Fruit fly (Drosophila melanogaster): Measurements from ENCODE around the gene Rsod.
A peak's percentile ranks its signal among the peaks of the same experiment; 100 is the strongest.

Gene Rsod

DNA sequence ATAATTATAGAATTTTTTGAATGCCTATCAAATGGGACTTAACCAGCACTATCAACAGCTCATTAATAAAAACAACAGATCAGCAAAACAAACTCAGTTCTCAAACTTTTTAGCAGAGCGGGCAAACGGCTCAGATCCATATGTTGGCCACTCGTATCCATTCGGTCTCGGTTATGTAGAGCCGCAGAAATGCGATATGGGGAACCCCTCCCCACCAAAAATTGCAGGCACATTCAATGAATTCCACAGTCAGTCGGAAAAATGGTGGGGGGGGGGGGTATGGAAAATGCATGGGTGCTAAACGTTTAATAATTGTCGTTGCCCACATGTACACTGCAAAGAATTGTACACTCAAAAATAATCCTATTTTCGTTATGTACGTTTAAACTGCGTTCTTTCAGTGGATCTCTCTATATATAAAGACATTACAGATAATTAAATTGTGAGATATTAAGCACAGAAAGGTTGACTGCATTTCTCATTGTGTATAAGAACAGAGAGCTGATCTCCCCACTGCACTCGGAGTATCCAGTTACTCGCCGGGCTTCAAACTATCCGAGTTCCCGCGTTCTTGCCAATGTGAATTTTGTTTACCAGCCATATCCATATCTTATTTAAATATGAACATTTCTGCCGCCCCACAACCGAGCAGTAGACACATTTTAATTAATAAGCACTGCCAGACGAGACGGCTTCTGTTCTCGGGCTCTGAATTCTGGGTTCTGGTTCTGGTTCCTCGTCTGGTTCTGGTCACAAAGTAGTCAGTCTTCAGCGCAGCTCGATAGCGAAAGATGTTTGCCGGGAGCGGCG lies 19.5 kb downstream of the Rsod start, which contains the start of gene CG15529:
Gene CG15529, plus strand, starts transcription at position 760 of the 810 bp plus-strand sequence.
- TF ChIP-seq psq (optimal IDR thresholded peaks at IDR 0.05) (no peak), EcR (GFP tag; optimal IDR thresholded peaks at IDR 0.05) (no peak), pan (optimal IDR thresholded peaks at IDR 0.05) (no peak), CG8478 (optimal IDR thresholded peaks at IDR 0.05) (no peak), Dll (optimal IDR thresholded peaks at IDR 0.05) (no peak), usp (GFP tag; optimal IDR thresholded peaks at IDR 0.05) (no peak)

DNA sequence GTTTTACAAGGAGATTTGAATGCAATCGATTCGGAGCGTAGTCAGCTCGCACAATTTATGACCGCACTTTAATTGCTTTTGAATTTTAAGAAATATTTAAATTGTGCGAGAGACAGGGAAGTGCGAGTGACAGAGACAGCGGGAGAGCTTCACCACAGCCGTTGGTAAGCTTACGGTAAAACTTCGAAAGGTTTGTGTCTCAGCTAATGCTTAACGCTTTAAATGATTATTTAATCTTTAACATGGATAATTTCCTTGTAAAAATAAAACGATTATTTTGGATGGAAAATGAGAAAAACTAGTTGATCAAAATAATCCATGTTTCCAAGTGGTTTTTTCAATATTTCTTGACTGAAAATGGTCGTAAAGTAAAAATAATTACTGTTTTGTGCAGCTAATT lies 20.4 kb downstream of the Rsod start:
- TF ChIP-seq CG8478 (optimal IDR thresholded peaks at IDR 0.05) (no peak), psq (optimal IDR thresholded peaks at IDR 0.05) (no peak)

DNA sequence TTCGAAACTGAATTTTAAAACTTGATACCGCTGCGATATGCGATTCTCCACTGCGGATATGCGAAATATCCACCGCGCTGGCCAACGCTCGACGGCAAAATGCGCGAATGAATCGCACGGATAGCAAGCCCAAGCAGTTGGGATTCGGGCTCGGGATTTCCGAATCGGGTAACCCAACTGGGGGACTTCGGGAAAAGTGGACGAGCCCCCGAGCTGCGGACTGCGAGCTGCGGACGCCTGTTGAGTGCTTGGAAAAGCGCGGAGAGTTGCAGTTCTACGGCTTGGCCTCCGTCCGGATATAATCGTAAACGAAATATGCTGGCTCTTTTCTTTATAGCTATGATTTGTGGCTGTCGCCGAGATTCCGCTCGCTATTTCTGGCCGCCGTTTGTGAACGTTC lies 21.5 kb downstream of the Rsod start, which contains the start of gene AdoR:
Gene AdoR, minus strand, starts transcription at position 101 of the 400 bp plus-strand sequence.
- no peak for TF ChIP-seq CG8478 (optimal IDR thresholded peaks at IDR 0.05)
- no peak for TF ChIP-seq pan (optimal IDR thresholded peaks at IDR 0.05)
- TF ChIP-seq psq (optimal IDR thresholded peaks at IDR 0.05) = no peak
- TF ChIP-seq usp (GFP tag; optimal IDR thresholded peaks at IDR 0.05) = no peak
- no peak for TF ChIP-seq EcR (GFP tag; optimal IDR thresholded peaks at IDR 0.05)
- TF ChIP-seq Dll (optimal IDR thresholded peaks at IDR 0.05) = no peak

DNA sequence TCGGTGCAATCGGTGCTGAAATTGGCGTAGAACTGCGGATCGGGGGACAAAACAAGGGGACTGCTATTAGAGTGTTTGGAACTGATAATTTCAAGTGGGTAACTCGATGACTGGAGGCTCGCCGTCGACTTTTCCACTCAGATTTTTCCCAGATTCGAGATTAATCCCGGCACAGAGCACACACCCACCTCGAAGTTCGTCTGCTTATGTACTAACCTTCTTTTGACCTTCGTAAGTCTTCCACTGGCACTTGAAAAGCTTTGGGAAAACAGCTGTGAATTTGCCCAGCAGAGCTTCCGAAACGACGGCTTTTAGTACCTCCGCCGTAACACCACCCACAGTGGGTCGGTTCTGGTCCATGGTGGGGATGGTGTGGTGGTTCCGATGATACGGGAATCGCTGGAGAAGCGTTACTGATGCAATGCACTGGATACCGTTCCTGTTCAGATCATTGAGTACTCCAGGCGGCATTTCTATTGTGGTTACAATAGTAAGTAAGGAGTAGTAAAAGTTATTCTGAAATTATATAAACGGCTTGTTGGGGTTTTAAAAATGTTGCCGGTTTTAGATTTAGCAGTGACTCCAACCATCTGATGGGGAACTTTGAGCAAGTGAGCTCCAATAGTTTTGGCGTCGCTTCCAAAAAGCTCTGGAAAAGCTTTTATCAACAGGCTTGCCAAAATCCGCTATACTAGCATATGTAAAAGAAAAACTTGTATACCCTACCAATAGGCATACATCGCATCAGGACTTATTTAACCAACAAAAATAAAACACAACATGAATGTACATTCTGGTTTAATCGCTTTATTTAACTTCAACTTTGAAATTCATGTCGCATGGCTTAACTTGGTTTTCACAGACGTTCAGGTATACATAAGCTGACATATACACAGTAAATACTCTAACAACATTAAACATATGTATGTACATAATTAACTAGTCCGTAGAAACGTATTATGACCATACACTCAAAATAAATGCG lies 36.7 kb downstream of the Rsod start, which contains the start of gene Tpi:
Gene Tpi, minus strand, starts transcription at position 537 of the 985 bp plus-strand sequence.
- TF ChIP-seq CG8478 (optimal IDR thresholded peaks at IDR 0.05) = peak; percentile 61
- TF ChIP-seq pan (optimal IDR thresholded peaks at IDR 0.05) = no peak
- TF ChIP-seq EcR (GFP tag; optimal IDR thresholded peaks at IDR 0.05) = no peak

DNA sequence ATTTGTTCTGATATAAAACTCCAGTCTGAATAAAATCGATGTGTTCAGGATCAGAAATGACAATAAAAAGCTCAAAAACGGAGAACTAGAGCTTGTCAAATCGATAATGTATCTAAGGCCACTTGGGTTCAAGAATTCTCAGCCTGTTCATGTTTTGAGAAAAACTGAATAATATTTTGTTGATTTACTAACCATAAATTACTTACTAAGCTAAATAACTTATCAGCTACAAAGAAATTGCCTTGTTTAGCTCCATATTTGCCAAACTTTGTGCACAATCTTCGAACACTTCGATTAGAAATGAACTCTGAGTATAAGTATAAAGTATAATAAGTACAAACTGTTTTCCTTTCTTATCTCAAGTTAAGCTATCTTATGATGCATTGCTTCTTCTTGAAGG lies 38.7 kb downstream of the Rsod start, which contains the start of gene CG31029:
Gene CG31029, minus strand, starts transcription at position 101 of the 400 bp plus-strand sequence.
- TF ChIP-seq CG8478 (optimal IDR thresholded peaks at IDR 0.05) = no peak
- TF ChIP-seq pan (optimal IDR thresholded peaks at IDR 0.05) = no peak
- TF ChIP-seq Dll (optimal IDR thresholded peaks at IDR 0.05) = no peak
- no peak for TF ChIP-seq psq (optimal IDR thresholded peaks at IDR 0.05)
- no peak for TF ChIP-seq usp (GFP tag; optimal IDR thresholded peaks at IDR 0.05)
- no peak for TF ChIP-seq EcR (GFP tag; optimal IDR thresholded peaks at IDR 0.05)

DNA sequence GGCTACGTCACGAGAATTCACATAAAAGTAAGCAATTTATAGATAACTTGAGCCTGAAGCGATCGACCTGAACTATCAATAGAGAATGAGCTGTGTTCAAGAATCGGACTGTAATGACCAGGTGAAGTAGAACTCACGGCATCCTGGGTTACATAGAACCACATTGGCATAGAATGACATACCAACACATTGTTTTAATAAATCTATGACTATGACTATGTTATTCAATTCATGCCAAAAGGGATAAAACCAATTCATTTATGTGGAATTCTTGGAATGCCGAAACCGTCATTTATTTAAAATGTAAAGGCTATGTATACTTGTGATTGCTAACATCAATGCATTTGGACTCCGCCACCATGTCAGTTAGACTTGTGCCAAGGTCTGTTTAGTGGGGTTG lies 42.0 kb downstream of the Rsod start, which contains the start of gene Ppi1:
Gene Ppi1, minus strand, starts transcription at position 101 of the 400 bp plus-strand sequence.
- TF ChIP-seq EcR (GFP tag; optimal IDR thresholded peaks at IDR 0.05) = no peak
- TF ChIP-seq CG8478 (optimal IDR thresholded peaks at IDR 0.05) = no peak
- no peak for TF ChIP-seq psq (optimal IDR thresholded peaks at IDR 0.05)
- no peak for TF ChIP-seq pan (optimal IDR thresholded peaks at IDR 0.05)
- no peak for TF ChIP-seq Dll (optimal IDR thresholded peaks at IDR 0.05)
- TF ChIP-seq usp (GFP tag; optimal IDR thresholded peaks at IDR 0.05) = no peak

DNA sequence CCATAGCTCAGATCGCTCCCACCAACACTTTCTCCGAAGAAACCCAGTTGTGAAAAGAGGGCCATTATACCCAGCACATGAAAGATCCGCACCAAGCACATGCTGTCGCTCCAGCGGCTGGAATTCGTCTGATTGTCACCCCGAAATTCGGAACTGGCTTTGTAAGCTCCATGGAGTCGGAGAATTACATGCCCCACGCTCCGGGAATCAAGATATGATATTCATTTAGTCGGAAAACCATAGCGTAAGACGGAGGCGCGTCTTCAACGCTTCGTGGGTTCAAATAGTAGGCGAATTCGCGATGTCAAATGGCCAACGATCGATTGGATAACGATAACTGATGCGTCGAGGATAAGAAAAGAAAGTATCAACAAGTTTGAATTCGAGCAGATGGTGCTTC lies 46.4 kb downstream of the Rsod start, which contains the start of gene CG45073:
Gene CG45073, minus strand, starts transcription at position 101 of the 400 bp plus-strand sequence.
- no peak for TF ChIP-seq Dll (optimal IDR thresholded peaks at IDR 0.05)
- no peak for TF ChIP-seq psq (optimal IDR thresholded peaks at IDR 0.05)
- TF ChIP-seq CG8478 (optimal IDR thresholded peaks at IDR 0.05) = no peak
- TF ChIP-seq pan (optimal IDR thresholded peaks at IDR 0.05) = no peak
- no peak for TF ChIP-seq EcR (GFP tag; optimal IDR thresholded peaks at IDR 0.05)
- no peak for TF ChIP-seq usp (GFP tag; optimal IDR thresholded peaks at IDR 0.05)

DNA sequence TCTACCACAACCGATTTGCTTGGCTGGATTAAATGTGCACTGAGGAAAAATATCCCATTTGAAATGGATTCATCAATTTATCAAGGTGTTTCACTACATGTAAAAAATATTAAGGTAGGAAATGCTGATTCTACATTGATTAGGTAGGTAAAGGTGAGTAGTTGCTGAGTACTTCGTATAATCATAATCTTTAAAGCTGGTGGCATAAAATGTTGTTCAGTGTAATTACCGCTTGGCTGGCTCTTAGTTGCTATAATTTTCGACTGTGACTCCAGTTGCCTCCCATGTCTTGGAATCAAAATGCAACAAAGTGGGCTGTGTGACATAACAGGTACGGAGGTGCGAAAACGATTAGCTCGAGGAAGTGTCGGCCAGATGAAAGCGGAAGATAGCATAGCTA lies 47.8 kb downstream of the Rsod start, which contains the start of gene CG45072:
Gene CG45072, minus strand, starts transcription at position 101 of the 400 bp plus-strand sequence.
- TF ChIP-seq usp (GFP tag; optimal IDR thresholded peaks at IDR 0.05) = no peak

DNA sequence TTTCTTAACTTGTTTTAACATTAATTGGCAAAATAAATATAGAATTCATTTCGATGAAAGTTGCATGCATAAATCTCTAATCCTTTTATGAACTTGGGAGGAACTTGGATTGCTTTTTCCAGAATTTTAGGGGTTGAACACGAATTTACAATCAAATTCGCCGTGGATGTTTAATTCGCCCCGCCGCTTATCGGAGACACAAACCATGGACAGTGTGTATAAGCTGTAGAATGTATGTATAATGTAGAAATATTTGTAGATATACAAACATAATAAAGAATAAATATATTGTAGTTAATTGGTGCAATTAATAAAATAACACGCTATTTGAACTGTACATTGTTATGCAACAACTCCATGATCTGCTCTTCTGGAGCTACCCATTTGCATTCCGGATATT lies 49.3 kb downstream of the Rsod start:
- TF ChIP-seq Dll (optimal IDR thresholded peaks at IDR 0.05) (no peak), pan (optimal IDR thresholded peaks at IDR 0.05) (no peak), EcR (GFP tag; optimal IDR thresholded peaks at IDR 0.05) (no peak), usp (GFP tag; optimal IDR thresholded peaks at IDR 0.05) (no peak), psq (optimal IDR thresholded peaks at IDR 0.05) (no peak), CG8478 (optimal IDR thresholded peaks at IDR 0.05) (no peak)
